Fruit fly (Drosophila melanogaster) whole organism, embryonic: Measurements from ENCODE around the gene Ubc6.
A peak's percentile ranks its signal among the peaks of the same experiment; 100 is the strongest.

Source experiments
- Awh ChIP-seq: fragments of 200-800 bp; sonication (Bioruptor generic); IDR thresholded peaks from 2 replicates; pipeline ENCODE4, ENCODE4 v1.3.6; 2022; ENCODE audit warnings: missing biosample characterization, missing genetic modification characterization
- B-H2 ChIP-seq: fragments of 200-800 bp; sonication (Bioruptor generic); optimal IDR thresholded peaks from 2 replicates; lab custom pipeline; 2018; ENCODE audit warnings: missing biosample characterization, mild to moderate bottlenecking, missing genetic modification characterization
- Bgb ChIP-seq: fragments of 200-800 bp; sonication (Bioruptor generic); IDR thresholded peaks from 2 replicates; pipeline ENCODE4 v1.3.6; 2022; ENCODE audit warnings: missing biosample characterization, missing genetic modification characterization; ENCODE audit not compliant: partially characterized antibody
- CG10366 ChIP-seq: fragments of 200-800 bp; sonication (Bioruptor generic); IDR thresholded peaks from 2 replicates; pipeline ENCODE4 v1.3.6; 2022; ENCODE audit warnings: missing biosample characterization, missing genetic modification characterization
- CG10959 ChIP-seq: fragments of 200-800 bp; sonication (Bioruptor generic); IDR thresholded peaks from 2 replicates; pipeline ENCODE4 v1.3.6; 2022; ENCODE audit warnings: missing biosample characterization, missing genetic modification characterization
- CG11085 ChIP-seq: fragments of 200-800 bp; sonication (Bioruptor generic); IDR thresholded peaks from 2 replicates; pipeline ENCODE4 v1.3.6; 2022; ENCODE audit warnings: missing biosample characterization, missing genetic modification characterization
- CG11398 ChIP-seq: fragments of 200-800 bp; sonication (Bioruptor generic); optimal IDR thresholded peaks from 2 replicates; lab custom pipeline; 2016; ENCODE audit warnings: missing biosample characterization, missing genetic modification characterization
- CG11456 ChIP-seq: fragments of 200-800 bp; sonication (Bioruptor generic); IDR thresholded peaks from 3 replicates; pipeline ENCODE4 v1.3.6; 2022; ENCODE audit warnings: missing biosample characterization, missing genetic modification characterization
- CG12071 ChIP-seq: fragments of 200-800 bp; sonication (Bioruptor generic); optimal IDR thresholded peaks from 3 replicates; lab custom pipeline; 2018; ENCODE audit warnings: missing biosample characterization, mild to moderate bottlenecking, missing genetic modification characterization
- CG12299 ChIP-seq: fragments of 200-800 bp; sonication (Bioruptor generic); optimal IDR thresholded peaks from 2 replicates; lab custom pipeline; 2018; ENCODE audit warnings: missing biosample characterization, mild to moderate bottlenecking, missing genetic modification characterization
- CG12391 ChIP-seq: fragments of 200-800 bp; sonication (Bioruptor generic); optimal IDR thresholded peaks from 3 replicates; lab custom pipeline; 2018; ENCODE audit warnings: missing biosample characterization, mild to moderate bottlenecking, missing genetic modification characterization, moderate library complexity
- CG14860 ChIP-seq: fragments of 200-800 bp; sonication (Bioruptor generic); IDR thresholded peaks from 3 replicates; pipeline ENCODE4 v1.3.6; 2022; ENCODE audit warnings: missing biosample characterization, missing genetic modification characterization; ENCODE audit not compliant: partially characterized antibody
- CG15011 ChIP-seq: fragments of 200-800 bp; sonication (Bioruptor generic); optimal IDR thresholded peaks from 3 replicates; lab custom pipeline; 2018; ENCODE audit warnings: missing biosample characterization, mild to moderate bottlenecking, missing genetic modification characterization
- CG1647 ChIP-seq: fragments of 200-800 bp; sonication (Bioruptor generic); optimal IDR thresholded peaks from 3 replicates; lab custom pipeline; 2016; ENCODE audit warnings: missing biosample characterization, missing genetic modification characterization
- CG17802 ChIP-seq: fragments of 200-800 bp; sonication (Bioruptor generic); optimal IDR thresholded peaks from 2 replicates; lab custom pipeline; 2018; ENCODE audit warnings: missing biosample characterization, mild to moderate bottlenecking, missing genetic modification characterization, moderate library complexity
- CG17912 ChIP-seq: fragments of 200-800 bp; sonication (Bioruptor generic); optimal IDR thresholded peaks from 2 replicates; lab custom pipeline; 2018; ENCODE audit warnings: missing biosample characterization, mild to moderate bottlenecking, missing genetic modification characterization
- CG2120 ChIP-seq: fragments of 200-800 bp; sonication (Bioruptor generic); optimal IDR thresholded peaks from 3 replicates; lab custom pipeline; 2016; ENCODE audit warnings: missing biosample characterization, missing genetic modification characterization
- CG30403 ChIP-seq: fragments of 200-800 bp; sonication (Bioruptor generic); optimal IDR thresholded peaks from 3 replicates; lab custom pipeline; 2016; ENCODE audit warnings: missing biosample characterization, missing genetic modification characterization
- CG32532 ChIP-seq: fragments of 200-800 bp; sonication (Bioruptor generic); IDR thresholded peaks from 2 replicates; pipeline ENCODE4 v1.3.6; 2022; ENCODE audit warnings: missing biosample characterization, missing genetic modification characterization
- CG3281 ChIP-seq: fragments of 200-800 bp; sonication (Bioruptor generic); optimal IDR thresholded peaks from 3 replicates; lab custom pipeline; 2017; ENCODE audit warnings: missing biosample characterization, mild to moderate bottlenecking, missing genetic modification characterization
- CG33557 ChIP-seq: fragments of 200-800 bp; sonication (Bioruptor generic); optimal IDR thresholded peaks from 2 replicates; lab custom pipeline; 2019; ENCODE audit warnings: missing biosample characterization, mild to moderate bottlenecking, missing genetic modification characterization, moderate library complexity
- CG3995 ChIP-seq: fragments of 200-800 bp; sonication (Bioruptor generic); optimal IDR thresholded peaks from 3 replicates; lab custom pipeline; 2016; ENCODE audit warnings: missing biosample characterization, missing genetic modification characterization
- CHES-1-like ChIP-seq: fragments of 200-800 bp; sonication (Bioruptor generic); optimal IDR thresholded peaks from 2 replicates; lab custom pipeline; 2016; ENCODE audit warnings: missing biosample characterization, missing genetic modification characterization
- D19A ChIP-seq: fragments of 200-800 bp; optimal IDR thresholded peaks from 3 replicates; lab custom pipeline; 2019; ENCODE audit warnings: missing biosample characterization, mild to moderate bottlenecking, missing genetic modification characterization, moderate library complexity
- Dad ChIP-seq: fragments of 200-800 bp; sonication (Bioruptor generic); optimal IDR thresholded peaks from 3 replicates; lab custom pipeline; 2016; ENCODE audit warnings: missing biosample characterization, missing genetic modification characterization
- Hr3 ChIP-seq: fragments of 200-800 bp; sonication (Bioruptor generic); optimal IDR thresholded peaks from 3 replicates; lab custom pipeline; 2016; ENCODE audit warnings: missing biosample characterization, missing genetic modification characterization
- Hr39 ChIP-seq: fragments of >200 bp; optimal IDR thresholded peaks from 2 replicates; lab custom pipeline; 2017
- Hr78 ChIP-seq, 2 experiments: fragments of 200-800 bp in 1 of 2; fragments of >200 bp in 1 of 2; sonication (Bioruptor generic) in 1 of 2; optimal IDR thresholded peaks; 2 replicates each; lab custom pipeline; 2017 to 2019; ENCODE audit warnings: missing biosample characterization in 2 of 2, missing genetic modification characterization in 2 of 2, mild to moderate bottlenecking in 1 of 2, moderate library complexity in 1 of 2
- Hsf ChIP-seq: fragments of 200-800 bp; sonication (Bioruptor generic); optimal IDR thresholded peaks from 3 replicates; lab custom pipeline; 2016; ENCODE audit warnings: missing biosample characterization, missing genetic modification characterization
- Kr ChIP-seq: fragments of 200-800 bp; sonication (Bioruptor generic); optimal IDR thresholded peaks from 2 replicates; lab custom pipeline; 2017; ENCODE audit warnings: missing biosample characterization, mild to moderate bottlenecking, missing genetic modification characterization
- Lpt ChIP-seq: fragments of >200 bp; optimal IDR thresholded peaks from 2 replicates; lab custom pipeline; 2018; ENCODE audit warnings: missing biosample characterization, missing genetic modification characterization
- Opbp ChIP-seq: fragments of 200-800 bp; sonication (Bioruptor generic); IDR thresholded peaks from 3 replicates; pipeline ENCODE4 v1.3.6; 2022; ENCODE audit warnings: missing biosample characterization, missing genetic modification characterization; ENCODE audit not compliant: partially characterized antibody
- Poxn ChIP-seq: fragments of 200-800 bp; sonication (Bioruptor generic); IDR thresholded peaks from 2 replicates; pipeline ENCODE4 v1.3.6; 2022; ENCODE audit warnings: missing biosample characterization, missing genetic modification characterization
- Rx ChIP-seq: fragments of 200-800 bp; sonication (Bioruptor generic); IDR thresholded peaks from 2 replicates; pipeline ENCODE4 v1.3.6; 2022; ENCODE audit warnings: missing biosample characterization, missing genetic modification characterization
- Sry-β ChIP-seq: fragments of 200-800 bp; sonication (Bioruptor generic); optimal IDR thresholded peaks from 2 replicates; lab custom pipeline; 2018; ENCODE audit warnings: missing biosample characterization, mild to moderate bottlenecking, missing genetic modification characterization, moderate library complexity
- abd-A ChIP-seq: fragments of 200-800 bp; sonication (Bioruptor generic); optimal IDR thresholded peaks from 3 replicates; lab custom pipeline; 2019; ENCODE audit warnings: missing biosample characterization, mild to moderate bottlenecking, missing genetic modification characterization, moderate library complexity
- cato ChIP-seq: fragments of 200-800 bp; sonication (Bioruptor generic); optimal IDR thresholded peaks from 2 replicates; lab custom pipeline; 2016; ENCODE audit warnings: missing biosample characterization, missing genetic modification characterization, borderline replicate concordance
- corto ChIP-seq: fragments of 200-800 bp; sonication (Bioruptor generic); optimal IDR thresholded peaks from 2 replicates; lab custom pipeline; 2016; ENCODE audit warnings: missing biosample characterization, mild to moderate bottlenecking, missing genetic modification characterization, moderate library complexity
- da ChIP-seq: fragments of 200-800 bp; sonication (Bioruptor generic); optimal IDR thresholded peaks from 2 replicates; lab custom pipeline; 2016; ENCODE audit warnings: missing biosample characterization, missing genetic modification characterization
- h ChIP-seq: fragments of >200 bp; optimal IDR thresholded peaks from 2 replicates; lab custom pipeline; 2017
- inv ChIP-seq: fragments of 200-800 bp; sonication (Bioruptor generic); IDR thresholded peaks from 2 replicates; pipeline ENCODE4 v1.3.6; 2022; ENCODE audit warnings: missing biosample characterization, missing genetic modification characterization; ENCODE audit not compliant: partially characterized antibody
- lab ChIP-seq: fragments of 200-800 bp; sonication (Bioruptor generic); optimal IDR thresholded peaks from 3 replicates; lab custom pipeline; 2017; ENCODE audit warnings: missing biosample characterization, missing genetic modification characterization, mild to moderate bottlenecking, moderate library complexity, missing genetic modification reagents
- luna ChIP-seq: fragments of 200-800 bp; sonication (Bioruptor generic); optimal IDR thresholded peaks from 2 replicates; lab custom pipeline; 2016; ENCODE audit warnings: missing biosample characterization, missing genetic modification characterization
- nerfin-2 ChIP-seq: fragments of 200-800 bp; sonication (Bioruptor generic); IDR thresholded peaks from 2 replicates; pipeline ENCODE4 v1.3.6; 2022; ENCODE audit warnings: missing biosample characterization, missing genetic modification characterization; ENCODE audit not compliant: partially characterized antibody
- nmo ChIP-seq: fragments of 200-800 bp; sonication (Bioruptor generic); optimal IDR thresholded peaks from 2 replicates; lab custom pipeline; 2018; ENCODE audit warnings: missing biosample characterization, mild to moderate bottlenecking, missing genetic modification characterization, moderate library complexity
- pan ChIP-seq, 4 experiments: fragments of >200 bp in 3 of 4; fragments of 200-800 bp in 1 of 4; sonication (Bioruptor generic) in 1 of 4; optimal IDR thresholded peaks in 3 of 4; IDR thresholded peaks in 1 of 4; 2 replicates each; pipeline versions ENCODE4 v1.3.6 to Lab custom; 2017 to 2022; ENCODE audit warnings: missing biosample characterization in 2 of 4, missing genetic modification characterization in 2 of 4, mixed read lengths in 1 of 4
- ranshi ChIP-seq: fragments of 200-800 bp; sonication (Bioruptor generic); IDR thresholded peaks from 2 replicates; pipeline ENCODE4 v1.3.6; 2022; ENCODE audit warnings: missing biosample characterization, missing genetic modification characterization
- schlank ChIP-seq: fragments of 200-800 bp; sonication (Bioruptor generic); optimal IDR thresholded peaks from 2 replicates; lab custom pipeline; 2018; ENCODE audit warnings: missing biosample characterization, mild to moderate bottlenecking, missing genetic modification characterization
- tna ChIP-seq: fragments of 200-800 bp; sonication (Bioruptor generic); IDR thresholded peaks from 2 replicates; pipeline ENCODE4 v1.3.6; 2022; ENCODE audit warnings: missing biosample characterization, missing genetic modification characterization; ENCODE audit not compliant: partially characterized antibody
- trh ChIP-seq: fragments of 200-800 bp; sonication (Bioruptor generic); optimal IDR thresholded peaks from 2 replicates; lab custom pipeline; 2016; ENCODE audit warnings: missing biosample characterization, missing genetic modification characterization
- vnd ChIP-seq: fragments of 200-800 bp; sonication (Bioruptor generic); IDR thresholded peaks from 3 replicates; pipeline ENCODE4 v1.3.6; 2022; ENCODE audit warnings: missing biosample characterization, missing genetic modification characterization; ENCODE audit not compliant: partially characterized antibody

Gene Ubc6

DNA sequence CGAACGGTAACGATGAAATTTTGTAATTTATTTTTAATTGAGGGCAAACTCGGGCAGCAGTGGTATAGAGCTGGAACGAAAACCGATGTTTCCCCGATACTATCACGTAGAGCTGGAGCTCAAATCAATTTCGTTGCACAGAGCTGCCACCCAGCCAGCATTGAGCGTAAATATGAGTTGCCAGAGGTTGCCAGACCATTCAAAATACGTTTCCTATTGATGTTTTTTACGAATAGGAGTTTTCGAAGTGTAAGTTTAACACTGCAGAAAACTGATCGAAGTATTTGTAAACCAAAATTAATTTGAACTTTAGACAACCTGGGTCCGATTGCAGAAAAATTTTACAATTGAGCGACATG, at the start of gene Ubc6 (continued):
- TF ChIP-seq CG3281 (GFP tag; lab: Kevin White, UChicago) (peak; percentile 23), Lpt (GFP tag; lab: Kevin White, UChicago) (no peak), lab (GFP tag; lab: Kevin White, UChicago) (peak; percentile 74), schlank (peak; percentile 0), Dad (GFP tag; lab: Kevin White, UChicago) (peak; percentile 74), CG2120 (GFP tag; lab: Kevin White, UChicago) (peak; percentile 83), Rx (GFP tag; lab: Robert Waterston, UW) (no peak), Bgb (GFP tag; lab: Robert Waterston, UW) (no peak), CG15011 (GFP tag; lab: Kevin White, UChicago) (no peak), CG11085 (GFP tag; lab: Robert Waterston, UW) (no peak), luna (GFP tag; lab: Kevin White, UChicago) (peak; percentile 26), CG17802 (tag; lab: Kevin White, UChicago) (peak; percentile 18), CG12071 (GFP tag; lab: Kevin White, UChicago) (no peak), CG1647 (GFP tag; lab: Kevin White, UChicago) (peak; percentile 68), CG11456 (no peak), nmo (peak; percentile 82), CG10959 (no peak), nerfin-2 (GFP tag; lab: Robert Waterston, UW) (no peak), corto (GFP tag; lab: Kevin White, UChicago) (no peak), CG12391 (peak; percentile 75), Opbp (GFP tag; lab: Robert Waterston, UW) (no peak), Hr3 (GFP tag; lab: Kevin White, UChicago) (peak; percentile 87), h (lab: Kevin White, UChicago) (no peak), Awh (GFP tag; lab: Robert Waterston, UW) (no peak), Hr78 (GFP tag; optimal IDR thresholded peaks at IDR 0.05; lab: Kevin White, UChicago) (no peak), CG3995 (GFP tag; lab: Kevin White, UChicago) (peak; percentile 49), B-H2 (GFP tag; lab: Kevin White, UChicago) (peak; percentile 64), CG17912 (GFP tag; lab: Kevin White, UChicago) (peak; percentile 28), ranshi (GFP tag; lab: Robert Waterston, UW) (no peak), Hr39 (no peak), pan (optimal IDR thresholded peaks at IDR 0.05; lab: Kevin White, UChicago) (no peak), pan (GFP tag; optimal IDR thresholded peaks at IDR 0.05 in 1 of 2, IDR thresholded peaks at IDR 0.05 in 1 of 2) (no peak), Hsf (peak; percentile 76), D19A (tag; lab: Kevin White, UChicago) (no peak), cato (GFP tag; lab: Kevin White, UChicago) (no peak), inv (GFP tag; lab: Robert Waterston, UW) (no peak), trh (GFP tag; lab: Kevin White, UChicago) (no peak), abd-A (peak; percentile 55), tna (GFP tag; lab: Robert Waterston, UW) (no peak), CG32532 (GFP tag; lab: Robert Waterston, UW) (no peak), CG10366 (GFP tag; lab: Robert Waterston, UW) (no peak), da (GFP tag; lab: Kevin White, UChicago) (peak; percentile 65), Poxn (GFP tag; lab: Robert Waterston, UW) (no peak), CG14860 (GFP tag; lab: Robert Waterston, UW) (no peak), CG33557 (peak; percentile 19), Kr (GFP tag; lab: Kevin White, UChicago) (no peak), vnd (no peak), CG12299 (peak; percentile 24), CG11398 (GFP tag; lab: Kevin White, UChicago) (peak; percentile 44), CHES-1-like (GFP tag; lab: Kevin White, UChicago) (peak; percentile 84), CG30403 (GFP tag; lab: Kevin White, UChicago) (peak; percentile 79), Sry-β (peak; percentile 13)
